Worm (Caenorhabditis elegans) whole organism, L4/young adult: ENCODE results near the gene let-767.

Experiments used
- W03F9.2 ChIP-seq: fragments of 150-350 bp; optimal IDR thresholded peaks from 2 replicates; lab custom pipeline; 2014; ENCODE audit warnings: missing biosample characterization, missing genetic modification characterization
- dao-5 ChIP-seq: sonication (generic microtip); optimal IDR thresholded peaks from 2 replicates; lab custom pipeline; 2016; ENCODE audit warnings: missing genotype, missing genetic modification characterization, moderate library complexity, missing compliant biosample characterization
- him-1 ChIP-seq: sonication (generic microtip); optimal IDR thresholded peaks from 2 replicates; lab custom pipeline; 2016; ENCODE audit warnings: missing genotype, missing genetic modification reagents, missing genetic modification characterization, missing compliant biosample characterization

DNA sequence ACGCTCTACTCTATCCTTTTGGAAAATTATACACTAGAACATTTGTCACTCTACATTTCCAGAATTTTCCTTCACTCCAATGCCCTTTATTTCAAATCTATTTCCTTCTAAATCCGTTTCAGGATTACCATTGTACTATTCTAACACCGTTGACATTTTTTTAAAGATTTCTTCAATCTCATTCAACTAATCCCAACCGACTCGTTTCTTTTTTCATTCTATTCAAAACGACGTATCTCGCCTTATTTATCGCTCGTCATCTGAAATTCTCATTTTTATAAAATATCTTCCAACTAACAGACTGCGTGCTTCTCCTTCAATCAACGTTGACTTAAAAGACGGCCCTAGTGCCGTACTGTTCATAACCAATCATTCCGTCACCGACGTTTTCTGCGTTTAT, 13.3 kb upstream of the let-767 start, which contains the start of gene akap-1:
- TF ChIP-seq him-1 = no peak
- TF ChIP-seq W03F9.2 (tag; lab: Kevin White, UChicago) = no peak
- no peak for TF ChIP-seq dao-5
